Worm (Caenorhabditis elegans): ENCODE data around the gene pas-6.

pas-6 gene

DNA sequence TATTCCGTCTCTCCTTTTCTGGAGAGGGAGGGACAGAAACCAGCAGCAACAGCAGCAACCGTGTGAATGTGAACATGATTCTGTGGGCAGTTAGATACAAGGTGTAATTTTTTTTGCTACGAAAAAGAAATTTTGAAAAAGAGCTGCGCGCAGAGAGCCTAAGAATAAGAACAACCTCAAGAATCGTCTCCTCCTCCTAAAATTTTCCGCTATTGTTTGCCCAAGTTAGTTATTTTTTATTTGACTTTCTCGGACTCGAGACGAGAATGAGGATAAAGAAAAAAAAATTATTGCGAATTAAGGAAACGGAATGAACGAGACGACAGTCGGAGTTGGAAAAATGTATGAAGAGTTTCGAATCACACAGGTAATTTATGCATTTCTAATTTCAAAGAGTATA lies 25.6 kb downstream of the pas-6 start, which contains the start of gene glb-5:
Gene glb-5, plus strand, starts transcription at position 301 of the 400 bp plus-strand sequence.
- no peak for TF ChIP-seq T22C8.4 (GFP tag; IDR thresholded peaks at IDR 0.05)
- no peak for TF ChIP-seq ztf-29 (GFP tag; IDR thresholded peaks at IDR 0.05)
- no peak for TF ChIP-seq ref-1 (GFP tag; conservative IDR thresholded peaks at IDR 0.05)
- TF ChIP-seq cog-1 (tag; optimal IDR thresholded peaks at IDR 0.05), result no peak
- no peak for TF ChIP-seq klf-2 (GFP tag; conservative IDR thresholded peaks at IDR 0.05)
- no peak for TF ChIP-seq tab-1 (GFP tag; IDR thresholded peaks at IDR 0.05)
- TF ChIP-seq med-1 (GFP tag; optimal IDR thresholded peaks at IDR 0.05; ENCODE audit: insufficient read depth), result no peak
- no peak for TF ChIP-seq flt-1 (GFP tag; IDR thresholded peaks at IDR 0.05)
- no peak for TF ChIP-seq ztf-23 (GFP tag; IDR thresholded peaks at IDR 0.05)

DNA sequence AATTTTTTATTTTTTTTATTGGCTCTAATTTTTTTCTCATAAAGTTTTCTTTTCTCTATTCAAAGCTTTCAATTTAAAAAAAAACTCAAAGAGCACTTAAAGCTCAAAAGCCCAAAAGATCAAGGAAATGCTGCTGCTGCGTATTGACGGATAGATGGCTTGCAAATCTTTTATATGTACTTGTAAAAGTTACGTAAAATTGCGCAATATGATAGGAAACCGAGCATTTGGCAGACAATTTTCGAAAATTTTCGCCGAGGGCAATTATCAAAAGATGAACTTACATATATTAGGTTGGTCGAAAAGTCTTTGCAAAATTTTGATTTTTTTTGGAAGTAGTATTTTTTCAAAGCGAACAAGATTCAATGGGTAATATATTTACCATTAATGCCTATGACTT lies 35.6 kb downstream of the pas-6 start:
- TF ChIP-seq T22C8.4 (GFP tag; IDR thresholded peaks at IDR 0.05) (no peak), ztf-29 (GFP tag; IDR thresholded peaks at IDR 0.05) (no peak), med-1 (GFP tag; optimal IDR thresholded peaks at IDR 0.05; ENCODE audit: insufficient read depth) (no peak), flt-1 (GFP tag; IDR thresholded peaks at IDR 0.05) (no peak), klf-2 (GFP tag; conservative IDR thresholded peaks at IDR 0.05) (no peak), cog-1 (tag; optimal IDR thresholded peaks at IDR 0.05) (no peak), ztf-23 (GFP tag; IDR thresholded peaks at IDR 0.05) (no peak), ref-1 (GFP tag; conservative IDR thresholded peaks at IDR 0.05) (no peak), tab-1 (GFP tag; IDR thresholded peaks at IDR 0.05) (no peak)

DNA sequence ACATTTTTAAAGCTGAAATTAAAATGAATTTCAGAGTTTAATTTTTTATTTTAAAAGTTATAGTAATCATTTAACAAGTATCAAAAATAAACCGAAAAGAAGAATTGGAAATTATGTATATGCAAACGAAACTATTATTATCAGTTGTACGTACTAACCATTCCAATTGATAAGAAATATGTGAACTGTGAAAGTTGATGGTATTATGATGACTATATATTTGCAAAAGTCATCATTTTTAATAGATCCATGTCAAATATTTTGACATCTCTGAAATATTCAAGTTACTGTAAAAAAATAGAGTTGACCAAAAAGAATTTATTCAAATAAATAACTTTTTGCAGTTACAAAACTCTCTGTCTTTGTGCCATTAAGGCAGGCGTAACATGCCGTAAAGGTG lies 36.1 kb downstream of the pas-6 start, which contains the start of gene ugt-48:
Gene ugt-48, minus strand, starts transcription at position 12 of the 400 bp plus-strand sequence.
- TF ChIP-seq flt-1 (GFP tag; IDR thresholded peaks at IDR 0.05) (no peak), tab-1 (GFP tag; IDR thresholded peaks at IDR 0.05) (no peak), ztf-23 (GFP tag; IDR thresholded peaks at IDR 0.05) (no peak), T22C8.4 (GFP tag; IDR thresholded peaks at IDR 0.05) (no peak), ref-1 (GFP tag; conservative IDR thresholded peaks at IDR 0.05) (no peak), cog-1 (tag; optimal IDR thresholded peaks at IDR 0.05) (no peak), klf-2 (GFP tag; conservative IDR thresholded peaks at IDR 0.05) (no peak), med-1 (GFP tag; optimal IDR thresholded peaks at IDR 0.05; ENCODE audit: insufficient read depth) (no peak), ztf-29 (GFP tag; IDR thresholded peaks at IDR 0.05) (no peak)

DNA sequence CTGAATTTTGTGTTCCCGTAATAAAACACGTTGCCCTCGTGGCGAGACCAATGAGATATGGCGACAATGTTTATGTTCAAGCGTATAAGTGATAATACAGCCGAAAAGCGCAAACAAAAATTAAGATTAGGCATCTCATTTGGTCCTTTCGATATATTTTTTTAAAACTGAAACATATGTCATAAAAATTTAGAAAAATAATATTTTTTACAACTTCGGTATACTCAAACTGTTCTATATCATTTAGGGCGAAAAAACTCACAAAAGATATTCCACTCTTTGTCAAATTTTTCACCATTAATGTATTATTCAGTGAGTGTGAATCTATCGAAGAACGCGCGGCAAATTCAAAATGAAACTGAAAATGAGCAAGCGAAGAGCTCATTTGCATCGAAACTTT lies 45.6 kb downstream of the pas-6 start, which contains the start of gene cft-1:
Gene cft-1, plus strand, starts transcription at position 301 of the 400 bp plus-strand sequence.
- TF ChIP-seq ztf-29 (GFP tag; IDR thresholded peaks at IDR 0.05) (no peak), klf-2 (GFP tag; conservative IDR thresholded peaks at IDR 0.05) (no peak), T22C8.4 (GFP tag; IDR thresholded peaks at IDR 0.05) (no peak), tab-1 (GFP tag; IDR thresholded peaks at IDR 0.05) (no peak), med-1 (GFP tag; optimal IDR thresholded peaks at IDR 0.05; ENCODE audit: insufficient read depth) (no peak), flt-1 (GFP tag; IDR thresholded peaks at IDR 0.05) (no peak), ztf-23 (GFP tag; IDR thresholded peaks at IDR 0.05) (no peak), ref-1 (GFP tag; conservative IDR thresholded peaks at IDR 0.05) (no peak), cog-1 (tag; optimal IDR thresholded peaks at IDR 0.05) (no peak)

ce11 chrV:5536240-5536811 lies 47.8 kb downstream of the pas-6 start, which contains the start of the genes cox-16 and syp-2:
Gene cox-16, minus strand, starts transcription at chrV:5536243.
Gene syp-2, plus strand, starts transcription at chrV:5536487.
- TF ChIP-seq klf-2 (GFP tag; conservative IDR thresholded peaks at IDR 0.05) (no peak), cog-1 (tag; optimal IDR thresholded peaks at IDR 0.05) (no peak), flt-1 (GFP tag; IDR thresholded peaks at IDR 0.05) (no peak), ztf-23 (GFP tag; IDR thresholded peaks at IDR 0.05) (no peak), ztf-29 (GFP tag; IDR thresholded peaks at IDR 0.05) (no peak), T22C8.4 (GFP tag; IDR thresholded peaks at IDR 0.05) (no peak), med-1 (GFP tag; optimal IDR thresholded peaks at IDR 0.05; ENCODE audit: insufficient read depth) (no peak), ref-1 (GFP tag; conservative IDR thresholded peaks at IDR 0.05) (no peak), tab-1 (GFP tag; IDR thresholded peaks at IDR 0.05) (no peak)

- TF ChIP-seq med-1 (GFP tag; optimal IDR thresholded peaks at IDR 0.05; ENCODE audit: insufficient read depth) (no peak), T22C8.4 (GFP tag; IDR thresholded peaks at IDR 0.05) (no peak)
These were observed 48.4 kb downstream of the pas-6 start, which contains the start of gene C24G6.8 for ce11 chrV:5535774-5536173. Gene C24G6.8, minus strand, starts transcription at chrV:5535874.

- TF ChIP-seq cog-1 (tag; optimal IDR thresholded peaks at IDR 0.05), result no peak
- TF ChIP-seq tab-1 (GFP tag; IDR thresholded peaks at IDR 0.05), result no peak
- no peak for TF ChIP-seq T22C8.4 (GFP tag; IDR thresholded peaks at IDR 0.05)
- no peak for TF ChIP-seq ztf-23 (GFP tag; IDR thresholded peaks at IDR 0.05)
- no peak for TF ChIP-seq ref-1 (GFP tag; conservative IDR thresholded peaks at IDR 0.05)
- no peak for TF ChIP-seq flt-1 (GFP tag; IDR thresholded peaks at IDR 0.05)
- TF ChIP-seq med-1 (GFP tag; optimal IDR thresholded peaks at IDR 0.05; ENCODE audit: insufficient read depth), result no peak
These were observed 50.4 kb downstream of the pas-6 start, which contains the start of gene grl-1 for ce11 chrV:5533755-5534154. Gene grl-1, minus strand, starts transcription at chrV:5533855.
